Worm (Caenorhabditis elegans) whole organism, L4 larva: ENCODE results near the gene gtf-2H2C.

Experiments used
- D1046.2 ChIP-seq: fragments of 200-800 bp; sonication (Bioruptor generic); IDR thresholded peaks from 2 replicates; pipeline ENCODE4 v1.3.6; 2022; ENCODE audit warnings: missing genetic modification characterization, missing compliant biosample characterization
- F10B5.3 ChIP-seq: sonication (generic microtip); optimal IDR thresholded peaks from 2 replicates; lab custom pipeline; 2016; ENCODE audit warnings: mild to moderate bottlenecking, missing genetic modification characterization, missing compliant biosample characterization
- F37D6.2 ChIP-seq: sonication (generic microtip); optimal IDR thresholded peaks from 2 replicates; lab custom pipeline; 2016; ENCODE audit warnings: mild to moderate bottlenecking, missing genetic modification characterization, missing compliant biosample characterization
- T26A8.4 ChIP-seq: fragments of 200-800 bp; sonication (Bioruptor generic); IDR thresholded peaks from 2 replicates; pipeline ENCODE4 v1.3.6; 2022; ENCODE audit warnings: missing genetic modification characterization, missing compliant biosample characterization
- Y105C5A.15 ChIP-seq: fragments of 200-800 bp; sonication (Bioruptor generic); IDR thresholded peaks from 2 replicates; pipeline ENCODE4 v1.3.6; 2022; ENCODE audit warnings: missing genetic modification characterization, missing compliant biosample characterization
- ZK337.2 ChIP-seq: fragments of 200-800 bp; sonication (Bioruptor generic); IDR thresholded peaks from 2 replicates; pipeline ENCODE4 v1.3.6; 2022; ENCODE audit warnings: missing genetic modification reagents, missing genetic modification characterization, missing compliant biosample characterization
- aha-1 ChIP-seq: fragments of 150-350 bp; peaks from one replicate; lab custom pipeline; 2014; ENCODE audit warnings: missing biosample characterization, missing genetic modification characterization
- ceh-28 ChIP-seq: fragments of 150-350 bp; optimal IDR thresholded peaks from 2 replicates; lab custom pipeline; 2014; ENCODE audit warnings: missing biosample characterization, missing genetic modification reagents, missing genetic modification characterization
- dpl-1 ChIP-seq: fragments of 150-350 bp; optimal IDR thresholded peaks from 2 replicates; lab custom pipeline; 2014; ENCODE audit warnings: missing biosample characterization, missing genetic modification reagents, missing genetic modification characterization
- gei-8 ChIP-seq: fragments of 200-800 bp; sonication (Bioruptor generic); optimal IDR thresholded peaks from 2 replicates; lab custom pipeline; 2018; ENCODE audit warnings: mild to moderate bottlenecking, missing genetic modification characterization, missing compliant biosample characterization
- hlh-11 ChIP-seq: fragments of 200-800 bp; sonication (Bioruptor generic); optimal IDR thresholded peaks from 2 replicates; lab custom pipeline; 2018; ENCODE audit warnings: mild to moderate bottlenecking, missing genetic modification characterization, missing compliant biosample characterization
- hlh-30 ChIP-seq: sonication (generic microtip); optimal IDR thresholded peaks from 2 replicates; lab custom pipeline; 2017; ENCODE audit warnings: antibody characterized with exemption, mild to moderate bottlenecking, missing genetic modification characterization, missing compliant biosample characterization; ENCODE audit not compliant: insufficient read depth
- lin-1 ChIP-seq: fragments of 200-800 bp; sonication (Bioruptor generic); IDR thresholded peaks from 2 replicates; pipeline ENCODE4 v1.3.6; 2022; ENCODE audit warnings: missing genetic modification reagents, missing genetic modification characterization, missing compliant biosample characterization
- lin-13 ChIP-seq: fragments of 150-350 bp; optimal IDR thresholded peaks from 2 replicates; lab custom pipeline; 2014; ENCODE audit warnings: missing biosample characterization, missing genetic modification reagents, missing genetic modification characterization
- lin-29 ChIP-seq: fragments of 200-800 bp; sonication (Bioruptor generic); IDR thresholded peaks from 2 replicates; pipeline ENCODE4 v1.3.6; 2022; ENCODE audit warnings: missing genetic modification reagents, missing genetic modification characterization, missing compliant biosample characterization
- lin-38 ChIP-seq: fragments of 200-800 bp; sonication (Bioruptor generic); IDR thresholded peaks from 2 replicates; pipeline ENCODE4 v1.3.6; 2022; ENCODE audit warnings: missing genetic modification reagents, missing genetic modification characterization, missing compliant biosample characterization
- lsy-2 ChIP-seq, 2 experiments: fragments of 150-350 bp in 1 of 2; sonication (generic microtip) in 1 of 2; optimal IDR thresholded peaks; 2 replicates each; lab custom pipeline; 2014 to 2017; ENCODE audit warnings: missing biosample characterization in 2 of 2, missing genetic modification characterization in 2 of 2
- madf-5 ChIP-seq, 2 experiments: fragments of 200-800 bp; sonication (Bioruptor generic); IDR thresholded peaks; 2 replicates each; pipeline ENCODE4 v1.3.6; 2022; ENCODE audit warnings: missing compliant biosample characterization in 2 of 2, missing genetic modification characterization in 2 of 2
- mdt-29 ChIP-seq: fragments of 200-800 bp; sonication (Bioruptor generic); IDR thresholded peaks from 2 replicates; pipeline ENCODE4 v1.3.6; 2022; ENCODE audit warnings: missing genetic modification reagents, missing genetic modification characterization, missing compliant biosample characterization
- mes-2 ChIP-seq: sonication (generic microtip); optimal IDR thresholded peaks from 2 replicates; lab custom pipeline; 2016; ENCODE audit warnings: missing genotype, mild to moderate bottlenecking, missing genetic modification characterization, missing compliant biosample characterization; ENCODE audit not compliant: poor library complexity, severe bottlenecking
- mxl-2 ChIP-seq: fragments of 200-800 bp; sonication (Bioruptor generic); conservative IDR thresholded peaks from 2 replicates; pipeline ENCODE4 v1.3.6; 2022; ENCODE audit warnings: missing genetic modification reagents, missing genetic modification characterization, missing compliant biosample characterization
- mxl-3 ChIP-seq: fragments of 200-800 bp; sonication (Bioruptor generic); optimal IDR thresholded peaks from 2 replicates; lab custom pipeline; 2018; ENCODE audit warnings: mild to moderate bottlenecking, missing genetic modification characterization, missing compliant biosample characterization
- nhr-11 ChIP-seq: fragments of 150-350 bp; optimal IDR thresholded peaks from 2 replicates; lab custom pipeline; 2014; ENCODE audit warnings: missing biosample characterization, missing genetic modification characterization
- nhr-25 ChIP-seq: sonication (generic microtip); optimal IDR thresholded peaks from 2 replicates; lab custom pipeline; 2017; ENCODE audit warnings: missing genetic modification characterization, mild to moderate bottlenecking, missing compliant biosample characterization, antibody characterized with exemption, moderate library complexity, borderline replicate concordance; ENCODE audit not compliant: insufficient read depth
- nhr-42 ChIP-seq: fragments of 200-800 bp; sonication (Bioruptor generic); IDR thresholded peaks from 2 replicates; pipeline ENCODE4 v1.3.6; 2022; ENCODE audit warnings: missing genetic modification characterization, missing compliant biosample characterization
- nhr-77 ChIP-seq: fragments of 150-350 bp; optimal IDR thresholded peaks from 2 replicates; lab custom pipeline; 2014; ENCODE audit warnings: missing biosample characterization, missing genetic modification characterization
- sdz-12 ChIP-seq: fragments of 200-800 bp; sonication (Bioruptor generic); optimal IDR thresholded peaks from 2 replicates; lab custom pipeline; 2018; ENCODE audit warnings: mild to moderate bottlenecking, missing genetic modification characterization, missing compliant biosample characterization
- snpc-1.2 ChIP-seq: fragments of 200-800 bp; sonication (Bioruptor generic); IDR thresholded peaks from 2 replicates; pipeline ENCODE4 v1.3.6; 2022; ENCODE audit warnings: missing genetic modification reagents, missing genetic modification characterization, missing compliant biosample characterization
- spr-1 ChIP-seq: sonication (generic microtip); optimal IDR thresholded peaks from 2 replicates; lab custom pipeline; 2016; ENCODE audit warnings: mild to moderate bottlenecking, missing genetic modification characterization, missing compliant biosample characterization
- spr-3 ChIP-seq: fragments of 200-800 bp; sonication (Bioruptor generic); optimal IDR thresholded peaks from 2 replicates; lab custom pipeline; 2018; ENCODE audit warnings: mild to moderate bottlenecking, missing genetic modification characterization, missing compliant biosample characterization
- tra-1 ChIP-seq: fragments of 200-800 bp; sonication (Bioruptor generic); IDR thresholded peaks from 2 replicates; pipeline ENCODE4 v1.3.6; 2022; ENCODE audit warnings: missing genetic modification reagents, missing genetic modification characterization, missing compliant biosample characterization
- unc-62 ChIP-seq, 3 experiments: fragments of 150-350 bp in 1 of 3; sonication (generic microtip); optimal IDR thresholded peaks in 2 of 3; peaks in 1 of 3; 1 replicate in 1 of 3; 2 replicates in 2 of 3; lab custom pipeline; 2014 to 2017; ENCODE audit warnings: missing biosample characterization in 3 of 3, missing genetic modification characterization in 3 of 3, missing genetic modification reagents in 3 of 3, missing genotype in 1 of 3
- ztf-11 ChIP-seq: fragments of 150-350 bp; optimal IDR thresholded peaks from 2 replicates; lab custom pipeline; 2014; ENCODE audit warnings: missing biosample characterization, missing genetic modification characterization
- ztf-7 ChIP-seq: fragments of 150-350 bp; optimal IDR thresholded peaks from 2 replicates; lab custom pipeline; 2014; ENCODE audit warnings: missing biosample characterization, missing genetic modification characterization

Gene gtf-2H2C

DNA sequence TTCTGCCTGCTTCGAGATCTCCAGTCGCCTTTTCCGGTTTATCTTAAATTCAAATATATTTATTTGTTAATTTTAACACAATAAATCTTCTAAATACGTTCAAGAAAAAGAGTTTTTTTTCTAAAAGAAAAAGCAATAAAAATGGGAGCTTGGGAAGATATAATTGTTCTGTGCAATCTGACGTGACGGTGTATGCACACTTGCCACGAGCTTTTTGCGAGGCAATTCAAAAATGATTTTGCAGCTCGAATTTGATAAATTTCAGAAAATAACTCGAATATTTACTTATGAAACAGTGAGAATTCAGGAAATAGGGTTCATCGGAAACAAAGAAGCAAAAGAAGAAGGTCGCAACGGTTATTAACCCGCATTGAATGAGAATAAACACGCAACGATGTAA is 2.5 kb upstream of the gtf-2H2C start:
- TF ChIP-seq hlh-30 (tag; lab: Kevin White, UChicago) (peak; percentile 11), ztf-11 (tag; lab: Kevin White, UChicago) (no peak), mxl-3 (no peak), F37D6.2 (tag; lab: Kevin White, UChicago) (no peak), tra-1 (no peak), hlh-11 (no peak), lin-38 (0 out of 2 replicates have a peak, but pooled peaks have one; percentile 21), gei-8 (GFP tag; lab: Kevin White, UChicago) (no peak), madf-5 (GFP tag; IDR thresholded peaks at IDR 0.05; lab: Robert Waterston, UW) (no peak), D1046.2 (GFP tag; lab: Robert Waterston, UW) (no peak), lin-1 (GFP tag; lab: Robert Waterston, UW) (no peak), lsy-2 (tag; optimal IDR thresholded peaks at IDR 0.05; lab: Kevin White, UChicago) (peak in 1 of 2 experiments; percentile 47), ZK337.2 (GFP tag; lab: Robert Waterston, UW) (no peak), mes-2 (tag; lab: Kevin White, UChicago) (peak; percentile 58), dpl-1 (GFP tag; lab: Kevin White, UChicago) (peak; percentile 69)

DNA sequence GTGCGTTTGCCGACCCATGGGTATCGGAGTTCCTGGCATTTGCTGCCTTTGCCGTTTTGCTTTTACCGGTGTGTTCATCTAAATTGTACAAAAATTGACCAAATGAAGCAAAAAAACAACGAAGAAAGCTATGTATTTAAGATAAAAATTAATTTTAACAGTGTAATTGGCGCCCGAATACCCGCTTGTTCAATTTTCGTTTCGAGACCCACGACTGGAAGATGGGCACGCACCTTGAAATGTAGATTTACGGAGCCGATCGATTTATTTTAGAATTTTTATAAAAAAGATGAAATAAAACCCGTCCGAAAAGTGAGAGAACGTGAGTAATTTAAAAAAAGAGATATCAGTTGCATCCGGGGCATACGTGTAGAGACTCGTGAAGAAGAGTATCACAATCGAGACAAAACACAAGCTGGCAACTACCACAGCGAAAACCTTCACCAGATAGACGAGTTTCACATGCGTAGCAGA is 2.0 kb downstream of the gtf-2H2C start, which contains the start of gene hal-2:
Gene hal-2 (minus strand): TSS at position 424 of the 474 bp plus-strand sequence.
- TF ChIP-seq sdz-12 (GFP tag; lab: Kevin White, UChicago) (no peak), ztf-7 (tag; lab: Kevin White, UChicago) (no peak)

DNA sequence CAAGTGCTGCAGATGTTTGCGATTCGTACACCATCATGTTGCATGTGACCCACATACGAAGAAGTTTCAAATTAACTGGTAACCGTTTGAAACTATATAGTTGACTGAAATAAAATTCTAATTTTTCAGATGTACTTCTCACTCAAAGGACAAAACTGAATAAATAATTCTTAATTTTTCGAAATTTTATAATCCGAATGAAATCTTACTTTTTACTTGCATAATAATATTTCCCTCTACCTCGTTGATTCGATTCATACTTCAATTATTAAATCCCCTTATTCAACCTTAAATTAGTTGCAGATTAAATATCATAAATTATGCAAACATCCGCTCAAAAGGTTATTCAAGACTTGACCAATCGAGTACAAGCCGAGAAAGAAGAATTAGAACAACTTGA is 4.6 kb downstream of the gtf-2H2C start, which contains the start of gene T16H12.2:
Gene T16H12.2 (plus strand): TSS at position 301 of the 400 bp plus-strand sequence.
- TF ChIP-seq spr-1 (tag; lab: Kevin White, UChicago) (no peak), sdz-12 (GFP tag; lab: Kevin White, UChicago) (no peak), lsy-2 (tag; optimal IDR thresholded peaks at IDR 0.05; lab: Kevin White, UChicago) (no peak), Y105C5A.15 (GFP tag; lab: Robert Waterston, UW) (no peak), ztf-7 (tag; lab: Kevin White, UChicago) (no peak), mes-2 (tag; lab: Kevin White, UChicago) (no peak), nhr-25 (no peak), lin-13 (no peak), nhr-77 (tag; lab: Kevin White, UChicago) (no peak), nhr-42 (GFP tag; lab: Robert Waterston, UW) (no peak), F10B5.3 (no peak), lin-29 (GFP tag; lab: Robert Waterston, UW) (no peak), mdt-29 (GFP tag; lab: Robert Waterston, UW) (no peak)

DNA sequence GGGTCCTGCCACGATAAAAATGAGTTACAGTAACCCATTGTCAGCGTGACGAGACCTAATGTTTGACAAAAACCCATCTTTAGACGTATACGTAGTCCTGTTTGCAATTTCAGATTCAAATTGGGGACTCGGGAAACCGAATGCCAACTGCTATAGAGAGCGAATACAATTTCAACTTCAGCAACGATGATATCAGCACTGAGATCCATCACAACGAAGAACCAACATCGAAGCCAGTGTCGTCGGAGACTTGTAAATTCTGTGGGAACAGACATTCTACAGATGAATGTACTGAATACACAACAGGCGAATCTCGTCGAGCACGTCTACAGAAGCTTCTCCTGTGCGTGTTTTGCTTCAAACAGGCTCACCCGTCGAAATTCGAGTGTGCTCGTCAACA is 5.0 kb downstream of the gtf-2H2C start:
- TF ChIP-seq snpc-1.2 (no peak), mxl-2 (GFP tag; lab: Robert Waterston, UW) (no peak), aha-1 (tag; lab: Kevin White, UChicago) (peak; percentile 91), hlh-30 (tag; lab: Kevin White, UChicago) (no peak), unc-62 (GFP tag; optimal IDR thresholded peaks at IDR 0.05 in 1 of 2; lab: Kevin White, UChicago) (peak in 1 of 2 experiments; percentile 22), unc-62 (tag; optimal IDR thresholded peaks at IDR 0.05; lab: Kevin White, UChicago) (no peak), nhr-11 (tag; lab: Kevin White, UChicago) (no peak), T26A8.4 (GFP tag; lab: Robert Waterston, UW) (no peak), lsy-2 (tag; optimal IDR thresholded peaks at IDR 0.05; lab: Kevin White, UChicago) (no peak), tra-1 (no peak)

DNA sequence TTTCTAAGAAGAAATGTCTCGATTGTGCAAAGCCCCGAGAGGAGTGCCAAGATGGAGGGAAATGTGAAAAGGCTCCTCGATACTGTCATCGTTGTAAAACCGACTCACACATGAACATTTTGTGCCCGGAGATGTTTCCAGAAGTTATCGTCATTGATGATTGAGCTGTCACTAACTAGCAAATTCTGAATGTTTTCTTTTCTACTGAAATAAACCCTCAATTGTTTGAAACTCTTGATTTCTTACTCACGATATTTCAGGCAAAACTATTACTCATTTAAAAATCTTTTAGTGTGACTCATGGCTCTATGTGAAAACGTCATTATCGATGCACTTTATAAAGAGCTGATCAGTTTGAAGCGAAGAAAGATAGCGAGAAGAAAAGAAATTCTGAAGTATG is 5.5 kb downstream of the gtf-2H2C start, which contains the start of gene T16H12.13:
Gene T16H12.13 (plus strand): TSS at position 301 of the 400 bp plus-strand sequence.
- no peak for TF ChIP-seq unc-62 (GFP tag; optimal IDR thresholded peaks at IDR 0.05 in 1 of 2; lab: Kevin White, UChicago)
- TF ChIP-seq unc-62 (tag; optimal IDR thresholded peaks at IDR 0.05; lab: Kevin White, UChicago): no peak
- TF ChIP-seq spr-3 (GFP tag; lab: Kevin White, UChicago): no peak
- TF ChIP-seq ceh-28: no peak
